Worm (Caenorhabditis elegans) whole organism, L2 larva: ENCODE data around the gene C45G9.2.

Experiments
- aly-2 ChIP-seq: fragments of 150-350 bp; optimal IDR thresholded peaks from 2 replicates; lab custom pipeline; 2014; ENCODE audit warnings: missing biosample characterization, missing genetic modification characterization
- ama-1 ChIP-seq: fragments of 150-350 bp; optimal IDR thresholded peaks from 2 replicates; lab custom pipeline; 2018; ENCODE audit warnings: inconsistent platforms
- nhr-25 ChIP-seq: fragments of 150-350 bp; sonication (generic microtip); optimal IDR thresholded peaks from 3 replicates; lab custom pipeline; 2014; ENCODE audit warnings: missing biosample characterization, missing genetic modification characterization
- ztf-11 ChIP-seq: sonication (generic microtip); optimal IDR thresholded peaks from 2 replicates; lab custom pipeline; 2017; ENCODE audit warnings: missing biosample characterization, missing genetic modification characterization

DNA sequence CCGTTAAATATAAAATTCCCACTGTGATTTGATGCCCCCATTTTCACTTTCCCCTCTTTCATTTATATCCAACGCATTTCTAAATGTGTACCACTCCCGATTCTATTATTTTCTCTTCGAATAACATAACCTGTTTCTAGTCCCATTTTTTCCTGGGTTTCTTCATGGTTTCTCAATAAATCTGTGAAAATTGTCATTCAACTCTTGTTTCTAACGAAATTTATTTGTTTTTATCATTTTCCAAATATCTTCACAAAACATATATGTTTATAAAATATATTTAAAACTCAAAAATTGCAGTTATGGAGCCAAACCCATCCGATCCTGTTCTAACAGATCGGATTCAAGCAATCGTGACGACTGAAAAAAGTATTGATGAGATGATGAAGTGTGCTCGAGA lies 47.9 kb upstream of the C45G9.2 start, which contains the start of gene mdt-11:
- no peak for TF ChIP-seq nhr-25 (tag; lab: Kevin White, UChicago)
- TF ChIP-seq ztf-11 (tag; lab: Kevin White, UChicago), result no peak
- TF ChIP-seq ama-1 (lab: Kevin White, UChicago), result no peak
- TF ChIP-seq aly-2 (tag; lab: Kevin White, UChicago), result no peak
